Fruit fly (Drosophila melanogaster) whole organism, embryonic: ENCODE data around the gene Gss1.

ENCODE experiments used
- Abd-B ChIP-seq: fragments of 200-800 bp; sonication (Bioruptor generic); optimal IDR thresholded peaks from 2 replicates; lab custom pipeline; 2018; ENCODE audit warnings: missing biosample characterization, mild to moderate bottlenecking, missing genetic modification characterization, moderate library complexity
- BtbVII ChIP-seq: fragments of 200-800 bp; sonication (Bioruptor generic); optimal IDR thresholded peaks from 3 replicates; lab custom pipeline; 2017; ENCODE audit warnings: missing biosample characterization, mild to moderate bottlenecking, missing genetic modification characterization
- Bteb2 ChIP-seq: fragments of 200-800 bp; sonication (Bioruptor generic); optimal IDR thresholded peaks from 2 replicates; lab custom pipeline; 2016; ENCODE audit warnings: missing biosample characterization, missing genetic modification characterization
- CG1233 ChIP-seq: fragments of 200-800 bp; sonication (Bioruptor generic); optimal IDR thresholded peaks from 4 replicates; lab custom pipeline; 2018; ENCODE audit warnings: missing biosample characterization, mild to moderate bottlenecking, missing genetic modification characterization
- CG12659 ChIP-seq: fragments of 200-800 bp; sonication (Bioruptor generic); optimal IDR thresholded peaks from 3 replicates; lab custom pipeline; 2017; ENCODE audit warnings: mild to moderate bottlenecking, missing biosample characterization, missing genetic modification reagents, missing genetic modification characterization
- CG14667 ChIP-seq: fragments of 200-800 bp; sonication (Bioruptor generic); IDR thresholded peaks from 2 replicates; pipeline ENCODE4 v1.3.6; 2022; ENCODE audit warnings: missing biosample characterization, missing genetic modification characterization
- CG1529 ChIP-seq: fragments of 200-800 bp; sonication (Bioruptor generic); optimal IDR thresholded peaks from 3 replicates; lab custom pipeline; 2018; ENCODE audit warnings: missing biosample characterization, missing genetic modification characterization
- CG1603 ChIP-seq: fragments of 200-800 bp; sonication (Bioruptor generic); optimal IDR thresholded peaks from 2 replicates; lab custom pipeline; 2019; ENCODE audit warnings: missing biosample characterization, mild to moderate bottlenecking, missing genetic modification characterization, moderate library complexity
- CG16779 ChIP-seq: fragments of 200-800 bp; sonication (Bioruptor generic); IDR thresholded peaks from 2 replicates; pipeline ENCODE4 v1.3.6; 2022; ENCODE audit warnings: missing biosample characterization, missing genetic modification characterization
- CG16863 ChIP-seq: fragments of 200-800 bp; sonication (Bioruptor generic); optimal IDR thresholded peaks from 3 replicates; lab custom pipeline; 2016; ENCODE audit warnings: missing biosample characterization, missing genetic modification characterization
- CG2116 ChIP-seq: fragments of 200-800 bp; sonication (Bioruptor generic); optimal IDR thresholded peaks from 3 replicates; lab custom pipeline; 2018; ENCODE audit warnings: missing biosample characterization, mild to moderate bottlenecking, missing genetic modification characterization
- CG31224 ChIP-seq: fragments of 200-800 bp; sonication (Bioruptor generic); IDR thresholded peaks from 2 replicates; pipeline ENCODE4 v1.3.6; 2022; ENCODE audit warnings: missing biosample characterization, missing genetic modification characterization
- CG31365 ChIP-seq: fragments of 200-800 bp; sonication (Bioruptor generic); optimal IDR thresholded peaks from 2 replicates; lab custom pipeline; 2018; ENCODE audit warnings: missing biosample characterization, mild to moderate bottlenecking, missing genetic modification characterization
- CG3838 ChIP-seq: fragments of 200-800 bp; sonication (Bioruptor generic); optimal IDR thresholded peaks from 3 replicates; lab custom pipeline; 2016; ENCODE audit warnings: missing biosample characterization, missing genetic modification characterization
- CG4707 ChIP-seq: fragments of 200-800 bp; sonication (Bioruptor generic); optimal IDR thresholded peaks from 2 replicates; lab custom pipeline; 2018; ENCODE audit warnings: missing biosample characterization, mild to moderate bottlenecking, missing genetic modification characterization, moderate library complexity
- CG4730 ChIP-seq: fragments of 200-800 bp; sonication (Bioruptor generic); IDR thresholded peaks from 2 replicates; pipeline ENCODE4 v1.3.6; 2022; ENCODE audit warnings: missing biosample characterization, missing genetic modification characterization
- CG6854 ChIP-seq: fragments of 200-800 bp; sonication (Bioruptor generic); optimal IDR thresholded peaks from 3 replicates; lab custom pipeline; 2017; ENCODE audit warnings: missing biosample characterization, mild to moderate bottlenecking, missing genetic modification characterization
- CG7786 ChIP-seq: fragments of 200-800 bp; sonication (Bioruptor generic); optimal IDR thresholded peaks from 2 replicates; lab custom pipeline; 2016; ENCODE audit warnings: missing biosample characterization, missing genetic modification characterization
- CG9437 ChIP-seq: fragments of 200-800 bp; sonication (Bioruptor generic); optimal IDR thresholded peaks from 2 replicates; lab custom pipeline; 2018; ENCODE audit warnings: missing biosample characterization, mild to moderate bottlenecking, missing genetic modification characterization
- Dad ChIP-seq: fragments of 200-800 bp; sonication (Bioruptor generic); optimal IDR thresholded peaks from 3 replicates; lab custom pipeline; 2016; ENCODE audit warnings: missing biosample characterization, missing genetic modification characterization
- HLH54F ChIP-seq: fragments of 200-800 bp; sonication (Bioruptor generic); optimal IDR thresholded peaks from 3 replicates; lab custom pipeline; 2016; ENCODE audit warnings: missing biosample characterization, missing genetic modification characterization
- Hr3 ChIP-seq: fragments of 200-800 bp; sonication (Bioruptor generic); optimal IDR thresholded peaks from 3 replicates; lab custom pipeline; 2016; ENCODE audit warnings: missing biosample characterization, missing genetic modification characterization
- Meics ChIP-seq: fragments of 200-800 bp; sonication (Bioruptor generic); optimal IDR thresholded peaks from 2 replicates; lab custom pipeline; 2017; ENCODE audit warnings: missing biosample characterization, mild to moderate bottlenecking, missing genetic modification characterization
- Pdp1 ChIP-seq, 2 experiments: fragments of 200-800 bp; sonication (Bioruptor generic); optimal IDR thresholded peaks; 3 replicates each; lab custom pipeline; 2016; ENCODE audit warnings: missing biosample characterization in 2 of 2, missing genetic modification characterization in 2 of 2, mild to moderate bottlenecking in 1 of 2, moderate library complexity in 1 of 2
- Taf1 ChIP-seq: fragments of 200-800 bp; sonication (Bioruptor generic); IDR thresholded peaks from 2 replicates; pipeline ENCODE4 v1.3.6; 2022; ENCODE audit warnings: missing biosample characterization, missing genetic modification characterization
- YL-1 ChIP-seq: fragments of 200-800 bp; sonication (Bioruptor generic); optimal IDR thresholded peaks from 3 replicates; lab custom pipeline; 2017; ENCODE audit warnings: missing biosample characterization, mild to moderate bottlenecking, missing genetic modification characterization
- bowl ChIP-seq: fragments of 200-800 bp; sonication (Bioruptor generic); IDR thresholded peaks from 2 replicates; pipeline ENCODE4 v1.3.6; 2022; ENCODE audit warnings: missing biosample characterization, missing genetic modification characterization
- bsh ChIP-seq, 2 experiments: fragments of 200-800 bp; sonication (Bioruptor generic); optimal IDR thresholded peaks; 2 replicates each; lab custom pipeline; 2017 to 2018; ENCODE audit warnings: mild to moderate bottlenecking in 2 of 2, missing biosample characterization in 2 of 2, missing genetic modification characterization in 2 of 2, moderate library complexity in 1 of 2
- cad ChIP-seq: fragments of >200 bp; optimal IDR thresholded peaks from 2 replicates; lab custom pipeline; 2017; ENCODE audit warnings: missing biosample characterization, missing genetic modification characterization
- cato ChIP-seq: fragments of 200-800 bp; sonication (Bioruptor generic); optimal IDR thresholded peaks from 2 replicates; lab custom pipeline; 2016; ENCODE audit warnings: missing biosample characterization, missing genetic modification characterization, borderline replicate concordance
- cwo ChIP-seq: fragments of 200-800 bp; sonication (Bioruptor generic); optimal IDR thresholded peaks from 3 replicates; lab custom pipeline; 2017; ENCODE audit warnings: missing biosample characterization, missing genetic modification characterization, mild to moderate bottlenecking, moderate library complexity, missing genetic modification reagents
- dmrt11E ChIP-seq: fragments of 200-800 bp; sonication (Bioruptor generic); optimal IDR thresholded peaks from 3 replicates; lab custom pipeline; 2018; ENCODE audit warnings: missing biosample characterization, mild to moderate bottlenecking, missing genetic modification characterization, moderate library complexity
- ems ChIP-seq: fragments of 200-800 bp; sonication (Bioruptor generic); optimal IDR thresholded peaks from 3 replicates; lab custom pipeline; 2016; ENCODE audit warnings: missing biosample characterization, missing genetic modification characterization
- grau ChIP-seq: fragments of 200-800 bp; optimal IDR thresholded peaks from 3 replicates; lab custom pipeline; 2019; ENCODE audit warnings: missing biosample characterization, mild to moderate bottlenecking, missing genetic modification characterization, moderate library complexity
- lilli ChIP-seq: fragments of 200-800 bp; sonication (Bioruptor generic); optimal IDR thresholded peaks from 3 replicates; lab custom pipeline; 2016; ENCODE audit warnings: missing biosample characterization, missing genetic modification characterization
- lov ChIP-seq, 2 experiments: fragments of 200-800 bp in 1 of 2; fragments of >200 bp in 1 of 2; sonication (Bioruptor generic) in 1 of 2; IDR thresholded peaks in 1 of 2; optimal IDR thresholded peaks in 1 of 2; 2 replicates in 1 of 2; 3 replicates in 1 of 2; pipeline versions ENCODE4 v1.3.6 to Lab custom; 2017 to 2022; ENCODE audit warnings: missing biosample characterization in 1 of 2, missing genetic modification characterization in 1 of 2
- maf-S ChIP-seq: fragments of 200-800 bp; sonication (Bioruptor generic); optimal IDR thresholded peaks from 2 replicates; lab custom pipeline; 2016; ENCODE audit warnings: missing biosample characterization, missing genetic modification characterization
- mirr ChIP-seq: fragments of 200-800 bp; sonication (Bioruptor generic); optimal IDR thresholded peaks from 3 replicates; lab custom pipeline; 2018; ENCODE audit warnings: missing biosample characterization, mild to moderate bottlenecking, missing genetic modification characterization
- nerfin-1 ChIP-seq: fragments of 200-800 bp; sonication (Bioruptor generic); optimal IDR thresholded peaks from 3 replicates; lab custom pipeline; 2019; ENCODE audit warnings: missing biosample characterization, mild to moderate bottlenecking, missing genetic modification characterization, moderate library complexity
- prd ChIP-seq, 3 experiments: fragments of >200 bp in 2 of 3; fragments of 200-800 bp in 1 of 3; sonication (Bioruptor generic) in 1 of 3; optimal IDR thresholded peaks in 2 of 3; IDR thresholded peaks in 1 of 3; 2 replicates in 2 of 3; 3 replicates in 1 of 3; pipeline versions ENCODE4 v1.3.6 to Lab custom; 2017 to 2022; ENCODE audit warnings: missing biosample characterization in 1 of 3, missing genetic modification characterization in 1 of 3
- ro ChIP-seq: fragments of 200-800 bp; sonication (Bioruptor generic); IDR thresholded peaks from 2 replicates; pipeline ENCODE4 v1.3.6; 2022; ENCODE audit warnings: missing biosample characterization, missing genetic modification characterization
- run ChIP-seq: fragments of 200-800 bp; sonication (Bioruptor generic); optimal IDR thresholded peaks from 3 replicates; lab custom pipeline; 2018; ENCODE audit warnings: missing biosample characterization, mild to moderate bottlenecking, missing genetic modification characterization
- sc ChIP-seq, 3 experiments: fragments of >200 bp in 2 of 3; fragments of 200-800 bp in 1 of 3; sonication (Bioruptor generic) in 1 of 3; optimal IDR thresholded peaks; 2 replicates in 2 of 3; 3 replicates in 1 of 3; lab custom pipeline; 2017; ENCODE audit warnings: mild to moderate bottlenecking in 1 of 3, missing biosample characterization in 1 of 3, missing genetic modification characterization in 1 of 3, missing genetic modification reagents in 1 of 3
- schlank ChIP-seq: fragments of 200-800 bp; sonication (Bioruptor generic); optimal IDR thresholded peaks from 2 replicates; lab custom pipeline; 2018; ENCODE audit warnings: missing biosample characterization, mild to moderate bottlenecking, missing genetic modification characterization
- ssp ChIP-seq: fragments of 200-800 bp; sonication (Bioruptor generic); IDR thresholded peaks from 2 replicates; pipeline ENCODE4 v1.3.6; 2022; ENCODE audit warnings: missing biosample characterization, missing genetic modification characterization
- ttk ChIP-seq: fragments of 200-800 bp; sonication (Bioruptor generic); IDR thresholded peaks from 2 replicates; pipeline ENCODE4 v2.1.2; 2022; ENCODE audit warnings: missing biosample characterization, missing genetic modification characterization

The Gss1 gene

DNA sequence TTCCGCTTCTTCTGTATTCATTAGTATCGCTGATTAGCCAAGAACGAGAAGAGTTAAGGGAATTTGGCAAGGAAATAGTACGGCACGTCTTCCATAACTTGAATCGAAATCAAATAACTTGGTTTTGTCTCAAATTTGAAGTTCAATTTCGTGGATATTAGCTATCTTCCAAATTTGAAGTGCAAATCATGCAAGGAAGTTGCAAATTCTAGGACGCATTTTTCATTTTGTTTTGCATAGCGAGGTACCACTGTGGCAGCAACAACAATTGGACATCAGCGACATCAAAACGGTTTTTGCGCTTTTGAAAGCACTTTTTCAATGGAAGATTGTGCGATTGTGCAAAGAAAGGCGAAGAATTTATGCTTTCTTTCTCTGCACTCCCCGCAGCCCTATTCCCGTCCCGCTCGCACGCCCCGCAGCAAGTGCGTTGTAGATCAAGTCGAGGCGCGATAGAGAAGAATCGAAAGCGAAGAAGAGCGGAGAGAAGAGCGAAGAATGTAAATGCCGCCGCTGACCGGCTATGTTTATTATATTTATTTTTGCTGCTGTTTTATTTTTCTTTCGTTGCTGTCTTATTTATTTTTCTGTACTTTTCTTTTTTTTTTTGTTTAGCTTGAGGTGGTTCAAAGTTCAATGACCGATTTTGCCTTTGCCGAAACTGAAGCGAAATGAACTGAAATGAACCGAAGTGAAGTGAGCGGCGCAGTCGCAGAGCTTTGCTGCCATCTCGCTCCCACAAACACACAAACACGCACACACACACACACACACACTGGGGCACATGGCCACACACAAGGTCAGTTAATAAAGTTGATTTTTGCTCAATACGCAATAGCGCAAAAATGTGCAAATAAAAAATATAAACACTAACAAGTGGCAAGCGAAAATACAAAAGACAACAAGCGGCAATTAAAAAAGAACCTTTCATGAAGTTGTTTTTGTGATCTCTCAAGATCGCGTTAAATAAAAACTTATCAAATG lies 7.9 kb upstream of the Gss1 start (continued):
- peak; percentile 6 for TF ChIP-seq BtbVII (GFP tag; lab: Kevin White, UChicago)
- no peak for TF ChIP-seq CG6854 (GFP tag; lab: Kevin White, UChicago)
- TF ChIP-seq cwo, result no peak
- TF ChIP-seq Bteb2 (GFP tag; lab: Kevin White, UChicago), result peak; percentile 16
- peak; percentile 68 for TF ChIP-seq schlank (tag; lab: Kevin White, UChicago)
- no peak for TF ChIP-seq dmrt11E (tag; lab: Kevin White, UChicago)
- TF ChIP-seq CG7786, result peak; percentile 72
- no peak for TF ChIP-seq mirr (GFP tag; lab: Kevin White, UChicago)
- TF ChIP-seq nerfin-1, result no peak
- TF ChIP-seq ttk (GFP tag; lab: Robert Waterston, UW), result no peak
- peak; percentile 61 for TF ChIP-seq Meics (GFP tag; lab: Kevin White, UChicago)
- TF ChIP-seq Dad (GFP tag; lab: Kevin White, UChicago), result no peak
- peak; percentile 36 for TF ChIP-seq maf-S (GFP tag; lab: Kevin White, UChicago)
- peak; percentile 82 for TF ChIP-seq lilli
- no peak for TF ChIP-seq CG3838 (GFP tag; lab: Kevin White, UChicago)
- TF ChIP-seq CG1529 (GFP tag; lab: Kevin White, UChicago), result no peak
- TF ChIP-seq YL-1 (GFP tag; lab: Kevin White, UChicago), result no peak
- TF ChIP-seq Pdp1 (GFP tag; optimal IDR thresholded peaks at IDR 0.05; lab: Kevin White, UChicago), result peak; percentile 31 to 39
- TF ChIP-seq ems, result peak; percentile 23
- no peak for TF ChIP-seq run (tag; lab: Kevin White, UChicago)
- peak; percentile 25 for TF ChIP-seq CG31365
- TF ChIP-seq grau (tag; lab: Kevin White, UChicago), result peak; percentile 88
- peak; percentile 48 for TF ChIP-seq CG12659
- 0 out of 2 replicates have a peak, but pooled peaks have one; percentile 20 for TF ChIP-seq ssp (GFP tag; lab: Robert Waterston, UW)
- no peak for TF ChIP-seq cad (GFP tag; lab: Kevin White, UChicago)
- TF ChIP-seq CG16863, result peak; percentile 39
- TF ChIP-seq Taf1 (GFP tag; lab: Robert Waterston, UW), result peak; percentile 57; the same call in 1 of the 2 replicates
- peak; percentile 46; the same call in 1 of the 2 replicates for TF ChIP-seq CG31224
- no peak for TF ChIP-seq lov (optimal IDR thresholded peaks at IDR 0.05; lab: Kevin White, UChicago)
- TF ChIP-seq lov (GFP tag; IDR thresholded peaks at IDR 0.05; lab: Robert Waterston, UW), result no peak
- no peak for TF ChIP-seq CG16779 (GFP tag; lab: Robert Waterston, UW)
- peak in 1 of 2 experiments; percentile 10 for TF ChIP-seq bsh (GFP tag; optimal IDR thresholded peaks at IDR 0.05; lab: Kevin White, UChicago)
- TF ChIP-seq CG4707 (GFP tag; lab: Kevin White, UChicago), result no peak
- no peak for TF ChIP-seq CG2116 (GFP tag; lab: Kevin White, UChicago)
- peak; percentile 32 for TF ChIP-seq Abd-B (GFP tag; lab: Kevin White, UChicago)
- TF ChIP-seq CG1233 (GFP tag; lab: Kevin White, UChicago), result no peak
- TF ChIP-seq Hr3, result no peak
- TF ChIP-seq ro, result no peak
- no peak for TF ChIP-seq bowl (GFP tag; lab: Robert Waterston, UW)
- TF ChIP-seq sc (optimal IDR thresholded peaks at IDR 0.05; lab: Kevin White, UChicago), result no peak
- TF ChIP-seq sc (GFP tag; optimal IDR thresholded peaks at IDR 0.05; lab: Kevin White, UChicago), result no peak
- peak; percentile 48 for TF ChIP-seq HLH54F (GFP tag; lab: Kevin White, UChicago)
- peak; percentile 53 for TF ChIP-seq CG1603 (tag; lab: Kevin White, UChicago)
- no peak for TF ChIP-seq CG14667
- TF ChIP-seq CG4730, result peak; percentile 30; the same call in 1 of the 2 replicates
- no peak for TF ChIP-seq prd (optimal IDR thresholded peaks at IDR 0.05; lab: Kevin White, UChicago)
- TF ChIP-seq prd (GFP tag; IDR thresholded peaks at IDR 0.05; lab: Robert Waterston, UW), result peak; percentile 47; the same call in 1 of the 3 replicates
- TF ChIP-seq cato (GFP tag; lab: Kevin White, UChicago), result no peak
- no peak for TF ChIP-seq CG9437
